Fruit fly (Drosophila melanogaster): ENCODE data around the gene cni.

DNA sequence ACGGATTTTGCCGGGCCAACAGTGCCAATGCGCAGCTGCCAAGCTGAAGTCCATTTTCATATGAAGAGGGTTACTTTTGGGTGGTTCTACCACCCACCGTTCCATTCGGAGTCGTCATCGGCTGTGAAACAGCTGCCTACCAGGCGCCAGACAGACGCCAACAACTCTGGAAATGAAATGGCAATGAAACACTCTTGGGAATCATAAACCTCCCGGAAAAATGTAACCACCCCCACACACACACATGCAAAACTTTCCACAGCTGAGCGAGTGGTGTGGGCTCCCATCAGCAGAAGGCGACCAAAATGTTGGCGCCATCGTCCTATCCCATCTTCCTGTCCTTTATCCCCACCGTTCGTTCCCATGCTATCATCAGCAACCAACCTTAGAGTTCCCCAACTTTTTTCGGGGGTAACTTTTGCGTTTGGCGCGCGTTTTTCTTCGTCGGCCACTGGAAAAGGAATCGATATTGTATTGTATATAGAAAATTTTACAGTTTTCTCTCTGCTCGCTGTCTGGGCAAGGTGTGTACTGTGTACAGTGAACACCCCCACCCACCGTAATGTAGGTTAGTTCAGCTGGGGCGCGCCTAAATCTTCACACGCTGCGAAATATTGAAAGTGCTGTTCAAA lies 35.2 kb downstream of the cni start:
- TF ChIP-seq psq (optimal IDR thresholded peaks at IDR 0.05) (no peak), h (optimal IDR thresholded peaks at IDR 0.05) (no peak)

Measured in Kc167 (cell line).